Worm (Caenorhabditis elegans) whole organism, young adult: ENCODE results near the gene grl-17.

Experiments used
- ama-1 ChIP-seq, 3 experiments: fragments of 150-350 bp in 1 of 3; sonication (generic microtip) in 2 of 3; optimal IDR thresholded peaks; 2 replicates each; lab custom pipeline; 2014 to 2018; ENCODE audit warnings: missing biosample characterization in 2 of 3, missing genetic modification characterization in 2 of 3, missing genetic modification reagents in 2 of 3
- snpc-4 ChIP-seq, 5 experiments: fragments of 150-350 bp in 1 of 5; sonication (generic microtip) in 4 of 5; optimal IDR thresholded peaks; 2 replicates each; lab custom pipeline; 2014 to 2018; ENCODE audit warnings: missing genetic modification characterization in 5 of 5, missing biosample characterization in 3 of 5, antibody characterized with exemption in 2 of 5, mild to moderate bottlenecking in 2 of 5, missing compliant biosample characterization in 2 of 5, missing genotype in 2 of 5, moderate library complexity in 2 of 5, missing genetic modification reagents in 1 of 5
- ztf-26 ChIP-seq: sonication (generic microtip); optimal IDR thresholded peaks from 2 replicates; lab custom pipeline; 2017; ENCODE audit warnings: missing genetic modification characterization, missing compliant biosample characterization

ce11 chrV:13512515-13512914 is 51.2 kb downstream of the grl-17 start:
- no peak for TF ChIP-seq snpc-4 (GFP tag; optimal IDR thresholded peaks at IDR 0.05; lab: Kevin White, UChicago)
- TF ChIP-seq snpc-4 (tag; optimal IDR thresholded peaks at IDR 0.05; lab: Kevin White, UChicago): no peak
- no peak for TF ChIP-seq ztf-26 (tag; lab: Kevin White, UChicago)
- no peak for TF ChIP-seq ama-1 (optimal IDR thresholded peaks at IDR 0.05; lab: Kevin White, UChicago)
- TF ChIP-seq ama-1 (GFP tag; optimal IDR thresholded peaks at IDR 0.05; lab: Kevin White, UChicago): no peak
